Worm (Caenorhabditis elegans) whole organism, L4 larva: ENCODE results near the gene srab-4.

Source experiments
- Y75B8A.6 ChIP-seq: fragments of 200-800 bp; sonication (Bioruptor generic); IDR thresholded peaks from 2 replicates; pipeline ENCODE4 v1.3.6; 2022; ENCODE audit warnings: missing genetic modification reagents, missing genetic modification characterization, missing compliant biosample characterization
- ZK546.5 ChIP-seq, 2 experiments: sonication (generic microtip); optimal IDR thresholded peaks; 2 replicates each; lab custom pipeline; 2017; ENCODE audit warnings: missing biosample characterization in 2 of 2, missing genetic modification characterization in 2 of 2
- aly-2 ChIP-seq: sonication (generic microtip); optimal IDR thresholded peaks from 2 replicates; lab custom pipeline; 2018; ENCODE audit warnings: missing biosample characterization, missing genetic modification characterization
- ctbp-1 ChIP-seq: fragments of 200-800 bp; sonication (Bioruptor generic); IDR thresholded peaks from 2 replicates; pipeline ENCODE4 v1.3.6; 2022; ENCODE audit warnings: missing genetic modification reagents, missing genetic modification characterization, missing compliant biosample characterization
- daf-19 ChIP-seq: fragments of 200-800 bp; sonication (Bioruptor generic); conservative IDR thresholded peaks from 2 replicates; pipeline ENCODE4 v1.3.6; 2022; ENCODE audit warnings: missing genetic modification characterization, missing compliant biosample characterization
- dmd-6 ChIP-seq: fragments of 200-800 bp; sonication (Bioruptor generic); IDR thresholded peaks from 2 replicates; pipeline ENCODE4 v1.3.6; 2022; ENCODE audit warnings: missing genetic modification reagents, missing genetic modification characterization, missing compliant biosample characterization
- hmg-1.1 ChIP-seq: fragments of 200-800 bp; sonication (Bioruptor generic); IDR thresholded peaks from 2 replicates; pipeline ENCODE4 v1.3.6; 2022; ENCODE audit warnings: missing genetic modification reagents, missing genetic modification characterization, missing compliant biosample characterization
- lin-39 ChIP-seq: fragments of 150-350 bp; optimal IDR thresholded peaks from 2 replicates; lab custom pipeline; 2014; ENCODE audit warnings: missing biosample characterization, missing genetic modification reagents, missing genetic modification characterization
- mdl-1 ChIP-seq, 2 experiments: fragments of 150-350 bp in 1 of 2; sonication (generic microtip) in 1 of 2; optimal IDR thresholded peaks; 2 replicates each; lab custom pipeline; 2014 to 2017; ENCODE audit warnings: missing biosample characterization in 2 of 2, missing genetic modification characterization in 2 of 2
- mep-1 ChIP-seq: fragments of 150-350 bp; sonication (generic microtip); optimal IDR thresholded peaks from 3 replicates; lab custom pipeline; 2014; ENCODE audit warnings: missing biosample characterization, missing genetic modification characterization
- nhr-28 ChIP-seq: fragments of 150-350 bp; optimal IDR thresholded peaks from 2 replicates; lab custom pipeline; 2014; ENCODE audit warnings: missing biosample characterization, missing genetic modification characterization
- tra-1 ChIP-seq: fragments of 200-800 bp; sonication (Bioruptor generic); IDR thresholded peaks from 2 replicates; pipeline ENCODE4 v1.3.6; 2022; ENCODE audit warnings: missing genetic modification reagents, missing genetic modification characterization, missing compliant biosample characterization

ce11 chrV:7027055-7027454 lies 23.1 kb downstream of the srab-4 start, which contains the start of gene F20A1.6:
- TF ChIP-seq ctbp-1 (GFP tag; lab: Robert Waterston, UW) (no peak), lin-39 (no peak), ZK546.5 (tag; optimal IDR thresholded peaks at IDR 0.05; lab: Kevin White, UChicago) (no peak), dmd-6 (no peak), nhr-28 (tag; lab: Kevin White, UChicago) (no peak), daf-19 (GFP tag; lab: Robert Waterston, UW) (no peak), mdl-1 (tag; optimal IDR thresholded peaks at IDR 0.05; lab: Kevin White, UChicago) (no peak), aly-2 (tag; lab: Kevin White, UChicago) (no peak), hmg-1.1 (no peak), mep-1 (tag; lab: Kevin White, UChicago) (no peak), Y75B8A.6 (no peak), tra-1 (no peak)
